Worm (Caenorhabditis elegans): ENCODE data around the gene F35D11.3.

F35D11.3 gene

ce11 chrII:4612694-4613093 lies 4.5 kb downstream of the F35D11.3 start, which contains the start of gene pqn-35:
Gene pqn-35, plus strand, starts transcription at chrII:4612994.
- TF ChIP-seq tbx-37 (GFP tag; conservative IDR thresholded peaks at IDR 0.05) (no peak), sea-1 (GFP tag; conservative IDR thresholded peaks at IDR 0.05) (no peak), ets-7 (tag; optimal IDR thresholded peaks at IDR 0.05) (no peak), pes-1 (GFP tag; IDR thresholded peaks at IDR 0.05) (no peak), F13C5.2 (tag; optimal IDR thresholded peaks at IDR 0.05) (no peak), scrt-1 (GFP tag; IDR thresholded peaks at IDR 0.05) (no peak), ceh-36 (tag; optimal IDR thresholded peaks at IDR 0.05) (no peak), tra-4 (tag; optimal IDR thresholded peaks at IDR 0.05) (no peak), tbx-11 (GFP tag; IDR thresholded peaks at IDR 0.05) (no peak), hnd-1 (tag; optimal IDR thresholded peaks at IDR 0.05) (no peak), B0310.2 (tag; optimal IDR thresholded peaks at IDR 0.05) (no peak), flt-1 (GFP tag; IDR thresholded peaks at IDR 0.05) (no peak)

- TF ChIP-seq flt-1 (GFP tag; IDR thresholded peaks at IDR 0.05) (no peak), pes-1 (GFP tag; IDR thresholded peaks at IDR 0.05) (no peak), hmg-4 (GFP tag; optimal IDR thresholded peaks at IDR 0.05) (no peak), hnd-1 (tag; optimal IDR thresholded peaks at IDR 0.05) (no peak), sea-1 (GFP tag; conservative IDR thresholded peaks at IDR 0.05) (no peak), ama-1 (optimal IDR thresholded peaks at IDR 0.05) (no peak)
Measured at ce11 chrII:4616443-4616842, 8.3 kb downstream of the F35D11.3 start, which contains the start of gene clec-136. Gene clec-136, minus strand, starts transcription at chrII:4616543.

ce11 chrII:4617990-4618389 lies 9.8 kb downstream of the F35D11.3 start, which contains the start of gene clec-137:
Gene clec-137, minus strand, starts transcription at chrII:4618090.
- TF ChIP-seq hmbx-1 (tag; optimal IDR thresholded peaks at IDR 0.05) (no peak), tra-4 (tag; optimal IDR thresholded peaks at IDR 0.05) (no peak), tbx-37 (GFP tag; conservative IDR thresholded peaks at IDR 0.05) (no peak), flt-1 (GFP tag; IDR thresholded peaks at IDR 0.05) (no peak), hmg-4 (GFP tag; optimal IDR thresholded peaks at IDR 0.05) (no peak)

DNA sequence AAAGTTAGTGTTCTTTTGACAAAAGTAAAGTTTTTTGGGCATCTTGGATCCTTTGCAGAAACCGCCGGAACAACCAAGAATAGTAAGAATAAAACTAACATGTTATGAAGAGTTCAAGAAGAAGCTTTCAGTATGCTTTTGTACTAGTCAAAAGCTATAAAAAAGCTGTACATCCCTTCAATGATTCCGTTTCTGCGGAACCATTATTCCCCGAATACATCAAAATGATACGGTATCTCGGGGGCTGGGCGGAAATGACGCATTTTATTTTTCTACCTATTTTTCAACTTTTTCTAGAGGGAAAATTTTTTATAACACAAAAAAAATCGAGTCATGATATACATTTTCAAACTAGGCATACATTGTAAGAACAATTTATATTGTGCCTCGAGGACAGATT lies 11.5 kb downstream of the F35D11.3 start, which contains the start of gene clec-138:
Gene clec-138, minus strand, starts transcription at position 101 of the 400 bp plus-strand sequence.
- TF ChIP-seq F13C5.2 (tag; optimal IDR thresholded peaks at IDR 0.05), result no peak
- no peak for TF ChIP-seq flt-1 (GFP tag; IDR thresholded peaks at IDR 0.05)
- no peak for TF ChIP-seq tbx-11 (GFP tag; IDR thresholded peaks at IDR 0.05)

DNA sequence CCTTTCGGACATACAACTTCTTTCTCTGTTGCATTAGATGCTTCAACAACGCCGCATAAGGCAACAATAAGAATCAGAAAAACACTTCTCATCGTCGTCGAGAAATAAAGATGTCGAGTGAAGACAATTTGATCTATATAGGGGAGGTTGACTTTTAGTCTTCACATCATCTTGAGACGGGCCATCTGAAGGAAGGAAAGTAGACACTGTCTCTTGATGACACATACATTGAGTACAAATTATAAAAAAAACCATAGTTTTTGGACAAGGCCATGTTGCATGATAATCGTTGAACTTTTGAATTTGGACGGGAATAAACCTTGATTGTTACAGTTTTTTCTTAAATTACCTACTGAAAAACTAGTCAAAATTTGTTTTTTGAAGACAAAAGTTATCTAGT lies 13.5 kb downstream of the F35D11.3 start, which contains the start of gene clec-139:
Gene clec-139, minus strand, starts transcription at position 101 of the 400 bp plus-strand sequence.
- TF ChIP-seq aly-1 (tag; optimal IDR thresholded peaks at IDR 0.05), result no peak
- no peak for TF ChIP-seq tra-4 (tag; optimal IDR thresholded peaks at IDR 0.05)
- no peak for TF ChIP-seq hmbx-1 (tag; optimal IDR thresholded peaks at IDR 0.05)
- no peak for TF ChIP-seq tbx-37 (GFP tag; conservative IDR thresholded peaks at IDR 0.05)
- TF ChIP-seq hnd-1 (tag; optimal IDR thresholded peaks at IDR 0.05), result no peak
- TF ChIP-seq hmg-4 (GFP tag; optimal IDR thresholded peaks at IDR 0.05), result no peak
- TF ChIP-seq B0310.2 (tag; optimal IDR thresholded peaks at IDR 0.05), result no peak
- TF ChIP-seq scrt-1 (GFP tag; IDR thresholded peaks at IDR 0.05), result no peak
- TF ChIP-seq ets-7 (tag; optimal IDR thresholded peaks at IDR 0.05), result no peak
- no peak for TF ChIP-seq ceh-13 (GFP tag; optimal IDR thresholded peaks at IDR 0.05)

- TF ChIP-seq aly-1 (tag; optimal IDR thresholded peaks at IDR 0.05) (no peak), pes-1 (GFP tag; IDR thresholded peaks at IDR 0.05) (no peak), ceh-36 (tag; optimal IDR thresholded peaks at IDR 0.05) (no peak), scrt-1 (GFP tag; IDR thresholded peaks at IDR 0.05) (no peak), tbx-11 (GFP tag; IDR thresholded peaks at IDR 0.05) (no peak), sea-1 (GFP tag; conservative IDR thresholded peaks at IDR 0.05) (no peak), hnd-1 (tag; optimal IDR thresholded peaks at IDR 0.05) (no peak), flt-1 (GFP tag; IDR thresholded peaks at IDR 0.05) (no peak), hmg-4 (GFP tag; optimal IDR thresholded peaks at IDR 0.05) (no peak), ets-7 (tag; optimal IDR thresholded peaks at IDR 0.05) (no peak), tbx-37 (GFP tag; conservative IDR thresholded peaks at IDR 0.05) (no peak), ama-1 (optimal IDR thresholded peaks at IDR 0.05) (no peak), ceh-13 (GFP tag; optimal IDR thresholded peaks at IDR 0.05) (no peak), B0310.2 (tag; optimal IDR thresholded peaks at IDR 0.05) (no peak), tra-4 (tag; optimal IDR thresholded peaks at IDR 0.05) (no peak), hmbx-1 (tag; optimal IDR thresholded peaks at IDR 0.05) (no peak), F13C5.2 (tag; optimal IDR thresholded peaks at IDR 0.05) (no peak)
Measured at ce11 chrII:4626606-4627005, 18.4 kb downstream of the F35D11.3 start, which contains the start of gene F35D11.1. Gene F35D11.1, plus strand, starts transcription at chrII:4626906.

DNA sequence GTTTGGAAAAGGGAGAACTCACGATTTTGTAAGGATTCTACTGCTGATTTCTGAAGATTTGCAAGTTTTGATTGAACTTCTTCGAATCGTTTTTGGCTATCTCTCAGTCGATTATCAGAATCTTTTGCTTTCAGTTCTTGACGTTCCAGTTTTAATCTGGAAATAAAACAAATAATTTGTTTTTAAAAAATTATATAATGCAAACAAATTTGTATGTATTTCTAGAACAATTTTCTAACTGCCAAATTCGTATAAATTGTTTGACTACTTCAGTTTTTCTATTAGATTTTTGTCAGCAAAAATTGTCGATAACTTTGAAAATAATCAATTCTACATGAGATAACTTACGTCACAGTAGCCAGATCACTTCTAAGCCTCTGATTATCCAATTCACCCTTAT lies 23.3 kb downstream of the F35D11.3 start:
- no peak for TF ChIP-seq tbx-37 (GFP tag; conservative IDR thresholded peaks at IDR 0.05)
- TF ChIP-seq hmbx-1 (tag; optimal IDR thresholded peaks at IDR 0.05), result no peak
- no peak for TF ChIP-seq ceh-36 (tag; optimal IDR thresholded peaks at IDR 0.05)
- no peak for TF ChIP-seq aly-1 (tag; optimal IDR thresholded peaks at IDR 0.05)
- TF ChIP-seq ama-1 (optimal IDR thresholded peaks at IDR 0.05), result no peak
- no peak for TF ChIP-seq ceh-13 (GFP tag; optimal IDR thresholded peaks at IDR 0.05)
- no peak for TF ChIP-seq hmg-4 (GFP tag; optimal IDR thresholded peaks at IDR 0.05)
- no peak for TF ChIP-seq scrt-1 (GFP tag; IDR thresholded peaks at IDR 0.05)
- no peak for TF ChIP-seq tra-4 (tag; optimal IDR thresholded peaks at IDR 0.05)
- TF ChIP-seq tbx-11 (GFP tag; IDR thresholded peaks at IDR 0.05), result no peak
- no peak for TF ChIP-seq F13C5.2 (tag; optimal IDR thresholded peaks at IDR 0.05)
- no peak for TF ChIP-seq pes-1 (GFP tag; IDR thresholded peaks at IDR 0.05)
- no peak for TF ChIP-seq ets-7 (tag; optimal IDR thresholded peaks at IDR 0.05)
- TF ChIP-seq B0310.2 (tag; optimal IDR thresholded peaks at IDR 0.05), result no peak
- no peak for TF ChIP-seq flt-1 (GFP tag; IDR thresholded peaks at IDR 0.05)
- TF ChIP-seq sea-1 (GFP tag; conservative IDR thresholded peaks at IDR 0.05), result no peak
- TF ChIP-seq hnd-1 (tag; optimal IDR thresholded peaks at IDR 0.05), result no peak

- TF ChIP-seq F13C5.2 (tag; optimal IDR thresholded peaks at IDR 0.05), result no peak
Measured at ce11 chrII:4638241-4638640, 30.1 kb downstream of the F35D11.3 start, which contains the start of gene che-10. Gene che-10, minus strand, starts transcription at chrII:4638341.
